Worm (Caenorhabditis elegans): ENCODE measurements around the gene scc-3.

Gene scc-3

DNA sequence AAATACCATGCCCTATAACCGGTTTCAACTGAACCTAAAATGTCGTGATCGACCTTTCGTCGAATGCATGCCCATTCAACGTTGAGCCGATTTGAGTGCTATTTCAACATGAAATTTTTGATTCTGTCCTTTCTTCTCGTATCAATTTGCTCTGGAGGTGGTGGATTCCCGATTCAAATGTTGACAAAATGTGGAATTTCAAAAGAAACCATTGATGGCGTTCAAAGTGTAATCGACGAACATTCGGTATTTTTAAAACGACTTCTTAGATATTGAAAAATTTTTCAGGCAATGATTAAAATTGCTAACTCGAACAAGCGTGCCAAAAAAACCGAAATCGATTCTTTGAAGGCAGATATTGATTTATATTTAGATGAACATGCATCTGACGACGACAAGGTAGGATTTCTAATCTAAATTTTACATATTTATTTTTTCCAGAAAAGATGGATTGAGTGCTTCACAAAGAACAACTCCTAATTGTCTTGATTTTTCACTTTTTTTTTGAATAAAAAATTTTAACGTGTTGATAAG lies 36.6 kb upstream of the scc-3 start, which contains the start of gene R11D1.13:
R11D1.13 (plus strand) TSS at position 51 of the 534 bp plus-strand sequence.
- TF ChIP-seq nhr-67 (tag; optimal IDR thresholded peaks at IDR 0.05): no peak
- TF ChIP-seq unc-62 (GFP tag; optimal IDR thresholded peaks at IDR 0.05): no peak
- no peak for TF ChIP-seq nhr-43 (tag; optimal IDR thresholded peaks at IDR 0.05; ENCODE audit: poor library complexity, severe bottlenecking)
- no peak for TF ChIP-seq hmg-11 (tag; optimal IDR thresholded peaks at IDR 0.05)
- no peak for TF ChIP-seq nhr-23 (tag; optimal IDR thresholded peaks at IDR 0.05)
- TF ChIP-seq pqm-1 (tag; optimal IDR thresholded peaks at IDR 0.05): no peak
- TF ChIP-seq nhr-11 (tag; optimal IDR thresholded peaks at IDR 0.05): no peak
- no peak for TF ChIP-seq sea-2 (GFP tag; optimal IDR thresholded peaks at IDR 0.05)
- no peak for TF ChIP-seq ZK546.5 (tag; optimal IDR thresholded peaks at IDR 0.05)
- TF ChIP-seq zag-1 (tag; optimal IDR thresholded peaks at IDR 0.05): no peak
- no peak for TF ChIP-seq mml-1 (tag; optimal IDR thresholded peaks at IDR 0.05)
- no peak for TF ChIP-seq fkh-10 (GFP tag; optimal IDR thresholded peaks at IDR 0.05)
- TF ChIP-seq fos-1 (tag; optimal IDR thresholded peaks at IDR 0.05): no peak
- no peak for TF ChIP-seq egl-27 (tag; optimal IDR thresholded peaks at IDR 0.05)
- TF ChIP-seq elt-1 (tag; optimal IDR thresholded peaks at IDR 0.05): no peak

DNA sequence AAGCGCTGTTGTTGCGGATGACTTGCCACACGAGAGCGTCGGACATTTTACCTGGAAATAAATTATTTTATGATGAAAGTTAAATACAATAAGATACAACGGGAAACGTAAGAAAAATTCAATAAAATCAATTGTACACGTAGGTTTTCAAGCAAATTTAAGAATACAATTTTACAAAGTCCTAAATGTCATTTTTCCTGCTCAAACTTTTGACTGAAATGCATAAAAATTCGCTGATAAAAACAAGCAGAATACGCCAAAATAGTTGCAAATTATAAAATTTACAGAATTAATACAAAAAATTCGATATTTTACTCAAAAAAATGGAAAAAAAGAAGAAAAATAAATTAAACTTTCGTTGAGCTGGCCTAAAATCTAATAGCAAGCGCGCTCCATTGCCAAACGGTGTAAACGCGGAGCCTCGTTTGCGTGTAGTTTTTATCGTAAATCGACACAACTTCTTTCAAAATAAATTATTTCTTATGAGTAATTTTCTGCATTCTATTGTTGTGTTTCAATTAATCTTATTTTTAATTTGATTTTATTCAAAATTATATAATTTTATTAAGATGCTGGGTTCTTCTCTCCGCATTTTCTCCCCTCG lies 35.6 kb upstream of the scc-3 start, which contains the start of the genes rpl-28 and mrpl-49:
rpl-28 (minus strand) TSS at position 51 of the 604 bp plus-strand sequence.
mrpl-49 (plus strand) TSS at position 570 of the 604 bp plus-strand sequence.
- TF ChIP-seq pha-4 (tag; optimal IDR thresholded peaks at IDR 0.05): peak; percentile 98
- peak; percentile 90 for TF ChIP-seq nhr-25 (tag; optimal IDR thresholded peaks at IDR 0.05)
- peak; percentile 40 for TF ChIP-seq hmg-11 (tag; optimal IDR thresholded peaks at IDR 0.05)
- peak; percentile 95 for TF ChIP-seq egl-5 (tag; optimal IDR thresholded peaks at IDR 0.05)
- TF ChIP-seq ama-1 (optimal IDR thresholded peaks at IDR 0.05): peak; percentile 4
- TF ChIP-seq skn-1 (tag; optimal IDR thresholded peaks at IDR 0.05): peak; percentile 42
- no peak for TF ChIP-seq nhr-76 (tag; optimal IDR thresholded peaks at IDR 0.05)
- TF ChIP-seq daf-12 (tag; optimal IDR thresholded peaks at IDR 0.05): no peak
- TF ChIP-seq nhr-23 (tag; optimal IDR thresholded peaks at IDR 0.05): peak; percentile 93
- TF ChIP-seq snpc-4 (tag; optimal IDR thresholded peaks at IDR 0.05): peak; percentile 91
- peak; percentile 10 for TF ChIP-seq tbx-2 (tag; optimal IDR thresholded peaks at IDR 0.05)
- no peak for TF ChIP-seq aly-2 (tag; optimal IDR thresholded peaks at IDR 0.05)
- peak; percentile 49 for TF ChIP-seq fkh-10 (GFP tag; optimal IDR thresholded peaks at IDR 0.05)
- TF ChIP-seq ceh-28 (tag; optimal IDR thresholded peaks at IDR 0.05): no peak
- TF ChIP-seq nhr-11 (tag; optimal IDR thresholded peaks at IDR 0.05): peak; percentile 48
- no peak for TF ChIP-seq egl-27 (tag; optimal IDR thresholded peaks at IDR 0.05)
- no peak for TF ChIP-seq mml-1 (tag; optimal IDR thresholded peaks at IDR 0.05)
- TF ChIP-seq pqm-1 (tag; optimal IDR thresholded peaks at IDR 0.05): peak; percentile 68
- TF ChIP-seq nhr-12 (tag; optimal IDR thresholded peaks at IDR 0.05): no peak
- peak; percentile 30 for TF ChIP-seq lsy-12 (tag; optimal IDR thresholded peaks at IDR 0.05)
- no peak for TF ChIP-seq fos-1 (tag; optimal IDR thresholded peaks at IDR 0.05)
- TF ChIP-seq R02D3.7 (tag; optimal IDR thresholded peaks at IDR 0.05): peak; percentile 95
- TF ChIP-seq jun-1 (tag; optimal IDR thresholded peaks at IDR 0.05): peak; percentile 38
- no peak for TF ChIP-seq ZK546.5 (tag; optimal IDR thresholded peaks at IDR 0.05)
- TF ChIP-seq lin-39 (tag; optimal IDR thresholded peaks at IDR 0.05): peak; percentile 79
- TF ChIP-seq nfya-1 (tag; optimal IDR thresholded peaks at IDR 0.05; ENCODE audit: insufficient read depth): peak; percentile 89
- no peak for TF ChIP-seq ceh-16 (tag; optimal IDR thresholded peaks at IDR 0.05)
- TF ChIP-seq nhr-43 (tag; optimal IDR thresholded peaks at IDR 0.05; ENCODE audit: poor library complexity, severe bottlenecking): peak; percentile 24
- peak; percentile 99 for TF ChIP-seq lin-15B (tag; optimal IDR thresholded peaks at IDR 0.05)
- peak; percentile 72 for TF ChIP-seq elt-2 (tag; optimal IDR thresholded peaks at IDR 0.05)

DNA sequence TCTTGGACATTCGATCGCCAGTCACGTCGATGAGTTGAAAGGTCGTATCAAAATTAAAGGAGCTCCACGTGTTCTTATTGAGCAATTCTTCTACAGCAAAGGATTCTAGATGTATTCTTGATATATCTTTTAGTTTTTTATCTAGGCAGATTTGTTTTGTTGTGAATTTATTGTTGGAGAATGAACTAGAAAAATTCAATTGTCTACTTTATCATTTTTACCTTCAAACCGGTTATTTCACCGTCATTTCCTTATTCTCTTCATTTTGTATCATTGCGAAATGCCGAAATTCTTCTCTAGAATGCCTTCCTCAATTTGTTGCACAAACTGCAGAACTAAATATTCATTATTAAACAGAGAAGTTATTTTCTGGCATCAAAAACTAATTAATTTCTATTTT lies 34.5 kb upstream of the scc-3 start, which contains the start of gene R11D1.10:
R11D1.10 (plus strand) TSS at position 301 of the 400 bp plus-strand sequence.
- TF ChIP-seq elt-2 (tag; optimal IDR thresholded peaks at IDR 0.05): no peak

DNA sequence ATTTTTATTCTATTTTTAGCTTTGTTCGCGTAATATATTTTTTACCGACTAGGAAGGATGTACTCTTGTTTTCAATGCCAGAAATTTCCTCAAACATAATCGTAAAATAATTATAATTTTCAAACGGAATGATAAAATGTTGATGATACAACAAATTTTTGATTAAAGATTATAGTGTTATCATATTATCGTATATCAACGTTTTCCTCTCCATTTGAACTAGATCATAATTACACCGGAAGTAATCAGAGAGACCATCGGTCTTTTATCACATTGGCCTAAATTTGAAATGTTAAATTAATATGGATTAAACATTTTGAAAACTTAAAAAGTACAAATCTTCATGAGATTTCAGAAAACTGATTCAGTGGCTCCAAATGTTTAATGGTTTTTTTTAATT lies 31.0 kb upstream of the scc-3 start:
- TF ChIP-seq egl-27 (tag; optimal IDR thresholded peaks at IDR 0.05) (no peak), nhr-23 (tag; optimal IDR thresholded peaks at IDR 0.05) (no peak), nhr-77 (tag; optimal IDR thresholded peaks at IDR 0.05) (no peak), unc-39 (tag; optimal IDR thresholded peaks at IDR 0.05) (no peak), elt-2 (tag; optimal IDR thresholded peaks at IDR 0.05) (peak; percentile 87), egl-5 (tag; optimal IDR thresholded peaks at IDR 0.05) (no peak), pha-4 (tag; optimal IDR thresholded peaks at IDR 0.05) (peak; percentile 23), R02D3.7 (tag; optimal IDR thresholded peaks at IDR 0.05) (no peak), nhr-76 (tag; optimal IDR thresholded peaks at IDR 0.05) (no peak), pqm-1 (tag; optimal IDR thresholded peaks at IDR 0.05) (peak; percentile 77), eor-1 (tag; optimal IDR thresholded peaks at IDR 0.05) (no peak), nhr-43 (tag; optimal IDR thresholded peaks at IDR 0.05; ENCODE audit: poor library complexity, severe bottlenecking) (no peak)
